Worm (Caenorhabditis elegans): ENCODE data around the gene Y14H12B.2.

- TF ChIP-seq ztf-26 (tag; optimal IDR thresholded peaks at IDR 0.05) (no peak), lir-1 (GFP tag; conservative IDR thresholded peaks at IDR 0.05) (no peak)
Observed at ce11 chrII:3978198-3978597, 44.7 kb upstream of the Y14H12B.2 start.

All from whole organism, young adult.